Fruit fly (Drosophila melanogaster) whole organism: Measurements from ENCODE around the gene drpr.

Source experiments
- CG8478 ChIP-seq: fragments of >200 bp; optimal IDR thresholded peaks from 2 replicates; lab custom pipeline; 2018; ENCODE audit warnings: inconsistent platforms
- pan ChIP-seq: fragments of >200 bp; optimal IDR thresholded peaks from 2 replicates; lab custom pipeline; 2017
- psq ChIP-seq: fragments of >200 bp; optimal IDR thresholded peaks from 2 replicates; lab custom pipeline; 2017

DNA sequence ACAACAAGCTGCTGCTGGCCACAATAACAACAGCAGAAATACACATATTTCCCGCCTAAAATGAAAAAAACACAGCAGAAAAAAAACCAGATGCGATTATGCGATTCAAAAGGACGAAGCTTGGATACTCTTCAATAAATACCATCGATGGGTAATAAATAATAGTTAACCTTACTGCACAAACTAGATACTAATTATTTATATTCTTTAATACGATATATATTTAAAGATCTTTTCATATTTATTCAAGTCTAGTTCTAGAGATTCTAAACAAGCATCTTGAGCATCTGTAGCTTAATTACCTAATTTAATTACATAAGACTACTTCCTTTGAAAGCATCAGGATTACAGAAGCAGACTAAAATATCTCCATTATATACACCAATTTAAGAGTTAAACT lies 42.7 kb downstream of the drpr start:
- no peak for TF ChIP-seq pan (lab: Kevin White, UChicago)
- no peak for TF ChIP-seq psq
- no peak for TF ChIP-seq CG8478
